Worm (Caenorhabditis elegans) whole organism, late embryonic: ENCODE measurements around the gene hyl-2.
A peak's percentile ranks its signal among the peaks of the same experiment; 100 is the strongest.

Experiments
- ceh-30 ChIP-seq: fragments of 150-350 bp; optimal IDR thresholded peaks from 2 replicates; lab custom pipeline; 2014; ENCODE audit warnings: missing biosample characterization, missing genetic modification characterization
- ceh-31 ChIP-seq: sonication (generic microtip); optimal IDR thresholded peaks from 2 replicates; lab custom pipeline; 2016; ENCODE audit warnings: missing genetic modification characterization, missing compliant biosample characterization
- ceh-48 ChIP-seq: sonication (generic microtip); optimal IDR thresholded peaks from 2 replicates; lab custom pipeline; 2016; ENCODE audit warnings: missing genetic modification characterization, inconsistent platforms, missing compliant biosample characterization
- ceh-9 ChIP-seq: sonication (generic microtip); optimal IDR thresholded peaks from 2 replicates; lab custom pipeline; 2016; ENCODE audit warnings: mild to moderate bottlenecking, missing genetic modification characterization, inconsistent platforms, missing compliant biosample characterization
- dmd-4 ChIP-seq: sonication (generic microtip); optimal IDR thresholded peaks from 2 replicates; lab custom pipeline; 2016; ENCODE audit warnings: borderline replicate concordance, missing genetic modification characterization, missing compliant biosample characterization
- dve-1 ChIP-seq: sonication (generic microtip); optimal IDR thresholded peaks from 2 replicates; lab custom pipeline; 2017; ENCODE audit warnings: antibody characterized with exemption, mild to moderate bottlenecking, missing genetic modification characterization, missing compliant biosample characterization
- elt-4 ChIP-seq: sonication (generic microtip); optimal IDR thresholded peaks from 2 replicates; lab custom pipeline; 2016; ENCODE audit warnings: missing genetic modification characterization, missing compliant biosample characterization
- hlh-13 ChIP-seq: fragments of 200-800 bp; sonication (Bioruptor generic); optimal IDR thresholded peaks from 2 replicates; lab custom pipeline; 2018; ENCODE audit warnings: mild to moderate bottlenecking, missing genetic modification characterization, missing compliant biosample characterization
- hlh-15 ChIP-seq: sonication (generic microtip); optimal IDR thresholded peaks from 2 replicates; lab custom pipeline; 2016; ENCODE audit warnings: missing genetic modification characterization, missing compliant biosample characterization
- hlh-6 ChIP-seq: sonication (generic microtip); optimal IDR thresholded peaks from 2 replicates; lab custom pipeline; 2016; ENCODE audit warnings: missing genotype, missing genetic modification characterization, missing compliant biosample characterization
- npax-4 ChIP-seq: sonication (generic microtip); optimal IDR thresholded peaks from 2 replicates; lab custom pipeline; 2016; ENCODE audit warnings: missing genetic modification characterization, missing compliant biosample characterization
- odd-2 ChIP-seq: sonication (generic microtip); optimal IDR thresholded peaks from 2 replicates; lab custom pipeline; 2017; ENCODE audit warnings: antibody characterized with exemption, mild to moderate bottlenecking, missing genetic modification characterization, missing compliant biosample characterization
- pha-4 ChIP-seq: fragments of 150-350 bp; optimal IDR thresholded peaks from 2 replicates; lab custom pipeline; 2018; ENCODE audit warnings: missing biosample characterization, missing genetic modification reagents, missing genetic modification characterization
- unc-42 ChIP-seq: sonication (generic microtip); optimal IDR thresholded peaks from 2 replicates; lab custom pipeline; 2016; ENCODE audit warnings: missing genotype, missing genetic modification characterization, missing compliant biosample characterization
- unc-86 ChIP-seq: sonication (generic microtip); optimal IDR thresholded peaks from 2 replicates; lab custom pipeline; 2016; ENCODE audit warnings: missing genetic modification characterization, missing compliant biosample characterization

hyl-2 gene

ce11 chrX:4652950-4653349 is 46.3 kb downstream of the hyl-2 start:
- TF ChIP-seq ceh-30 (tag; lab: Kevin White, UChicago) (no peak), unc-42 (peak; percentile 2)

DNA sequence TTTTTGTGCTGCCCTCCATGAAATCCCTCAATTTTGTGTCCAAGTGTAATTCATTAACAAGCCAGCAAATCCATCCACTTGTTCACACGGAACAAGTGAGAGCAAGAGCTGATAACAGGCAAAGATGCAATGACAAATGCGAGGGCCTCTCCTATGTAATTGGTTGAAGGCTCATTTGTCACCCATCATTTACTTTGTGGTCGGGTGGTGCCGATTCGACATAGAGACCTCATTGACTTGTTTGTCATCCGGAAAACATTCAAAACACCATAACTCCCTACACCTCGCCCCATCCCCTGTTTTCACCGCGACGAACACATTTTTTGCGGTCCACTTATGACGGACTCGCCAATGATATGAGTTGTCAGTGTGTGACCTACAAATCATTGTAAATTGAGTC is 47.8 kb downstream of the hyl-2 start:
- TF ChIP-seq unc-86 (tag; lab: Kevin White, UChicago), result no peak

ce11 chrX:4649097-4649496 is 50.2 kb downstream of the hyl-2 start, which contains the start of gene ent-5:
Gene ent-5, minus strand, starts transcription at chrX:4649197.
- TF ChIP-seq dmd-4 (tag; lab: Kevin White, UChicago), result no peak
- TF ChIP-seq pha-4 (tag; lab: Kevin White, UChicago), result no peak
- TF ChIP-seq ceh-9 (tag; lab: Kevin White, UChicago), result no peak
- no peak for TF ChIP-seq npax-4
- TF ChIP-seq hlh-13 (GFP tag; lab: Kevin White, UChicago), result no peak
- TF ChIP-seq hlh-6 (tag; lab: Kevin White, UChicago), result no peak

DNA sequence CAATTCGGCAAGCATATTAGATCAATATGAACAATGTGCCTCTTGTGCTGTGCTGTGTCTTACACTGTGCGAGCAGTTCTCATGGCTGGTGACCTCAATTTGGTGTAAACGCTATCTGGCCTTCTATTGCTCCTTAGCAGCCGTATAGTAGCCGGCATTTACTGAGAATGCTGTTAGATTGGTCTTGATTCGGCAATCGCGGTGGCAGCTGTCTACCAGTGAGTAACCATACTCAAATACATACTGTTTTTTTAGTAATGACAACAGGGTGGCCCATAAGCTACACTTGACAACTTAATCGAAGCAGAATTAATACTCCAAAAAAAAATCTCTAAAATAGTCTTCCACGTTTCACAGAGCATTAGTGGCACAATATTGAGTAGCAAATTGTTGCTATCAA is 52.2 kb downstream of the hyl-2 start, which contains the start of gene C46C11.4:
TSS of gene C46C11.4 (minus strand) at position 101 of the 400 bp plus-strand sequence.
- TF ChIP-seq ceh-48 (tag; lab: Kevin White, UChicago) (no peak), elt-4 (tag; lab: Kevin White, UChicago) (no peak), hlh-15 (tag; lab: Kevin White, UChicago) (no peak), odd-2 (tag; lab: Kevin White, UChicago) (no peak), ceh-31 (tag; lab: Kevin White, UChicago) (no peak), dve-1 (tag; lab: Kevin White, UChicago) (no peak)
